Fruit fly (Drosophila melanogaster): Measurements from ENCODE around the gene Cyt-b5-r.

DNA sequence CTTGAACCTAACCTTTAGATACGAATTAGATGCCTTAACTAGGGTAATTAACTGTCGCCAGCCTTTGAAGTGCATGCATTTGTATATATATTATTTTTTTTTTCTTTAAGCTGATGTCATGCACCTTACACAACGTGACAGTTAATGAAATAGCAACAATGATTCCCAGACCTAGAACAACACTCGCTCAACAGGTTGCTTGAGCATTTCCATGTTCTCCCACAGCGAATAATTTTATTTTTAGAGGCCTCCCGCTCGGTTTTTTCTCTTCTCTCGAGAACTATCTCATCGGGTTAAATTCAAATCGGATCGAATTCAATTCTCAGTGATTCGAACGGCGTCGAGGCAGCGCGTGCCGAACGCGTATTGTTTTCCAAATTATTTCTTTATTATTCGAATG is 8.2 kb upstream of the Cyt-b5-r start, which contains the start of gene Ugt37D1:
- no peak for TF ChIP-seq CG8478 (optimal IDR thresholded peaks at IDR 0.05)
- no peak for TF ChIP-seq CTCF (optimal IDR thresholded peaks at IDR 0.05)

All from S2 (cell line).